Worm (Caenorhabditis elegans) whole organism, L2 larva: Measurements from ENCODE around the gene sec-24.2.

Source experiments
- C34F6.9 ChIP-seq: fragments of 150-350 bp; optimal IDR thresholded peaks from 2 replicates; lab custom pipeline; 2014; ENCODE audit warnings: missing biosample characterization, missing genetic modification characterization
- R02D3.7 ChIP-seq: fragments of 150-350 bp; optimal IDR thresholded peaks from 2 replicates; lab custom pipeline; 2014; ENCODE audit warnings: missing biosample characterization, missing genetic modification characterization
- Y55F3AM.14 ChIP-seq: fragments of 200-800 bp; sonication (Bioruptor generic); optimal IDR thresholded peaks from 2 replicates; lab custom pipeline; 2018; ENCODE audit warnings: mild to moderate bottlenecking, missing genetic modification characterization, missing compliant biosample characterization
- ZK546.5 ChIP-seq: sonication (generic microtip); optimal IDR thresholded peaks from 2 replicates; lab custom pipeline; 2017; ENCODE audit warnings: missing biosample characterization, missing genetic modification characterization
- alr-1 ChIP-seq: fragments of 150-350 bp; optimal IDR thresholded peaks from 2 replicates; lab custom pipeline; 2014; ENCODE audit warnings: missing biosample characterization, missing genetic modification characterization
- aly-2 ChIP-seq: fragments of 150-350 bp; optimal IDR thresholded peaks from 2 replicates; lab custom pipeline; 2014; ENCODE audit warnings: missing biosample characterization, missing genetic modification characterization
- ama-1 ChIP-seq: fragments of 150-350 bp; optimal IDR thresholded peaks from 2 replicates; lab custom pipeline; 2018; ENCODE audit warnings: inconsistent platforms
- blmp-1 ChIP-seq: sonication (generic microtip); optimal IDR thresholded peaks from 2 replicates; lab custom pipeline; 2017; ENCODE audit warnings: missing genetic modification characterization, mild to moderate bottlenecking, missing compliant biosample characterization, antibody characterized with exemption, moderate library complexity; ENCODE audit not compliant: insufficient read depth
- ceh-16 ChIP-seq: fragments of 150-350 bp; optimal IDR thresholded peaks from 2 replicates; lab custom pipeline; 2014; ENCODE audit warnings: missing biosample characterization, missing genetic modification characterization
- egl-27 ChIP-seq: sonication (generic microtip); optimal IDR thresholded peaks from 3 replicates; lab custom pipeline; 2017; ENCODE audit warnings: missing biosample characterization, missing genetic modification reagents, missing genetic modification characterization
- elt-3 ChIP-seq: sonication (generic microtip); optimal IDR thresholded peaks from 2 replicates; lab custom pipeline; 2017; ENCODE audit warnings: missing biosample characterization, missing genetic modification characterization
- fos-1 ChIP-seq: fragments of 150-350 bp; optimal IDR thresholded peaks from 2 replicates; lab custom pipeline; 2014; ENCODE audit warnings: missing biosample characterization, missing genetic modification characterization
- gmeb-1 ChIP-seq: fragments of 150-350 bp; optimal IDR thresholded peaks from 2 replicates; lab custom pipeline; 2014; ENCODE audit warnings: missing biosample characterization, missing genetic modification characterization
- lin-39 ChIP-seq: fragments of 150-350 bp; optimal IDR thresholded peaks from 2 replicates; lab custom pipeline; 2014; ENCODE audit warnings: missing biosample characterization, missing genetic modification reagents, missing genetic modification characterization
- lsy-2 ChIP-seq, 2 experiments: fragments of 150-350 bp in 1 of 2; sonication (generic microtip) in 1 of 2; optimal IDR thresholded peaks; 2 replicates each; lab custom pipeline; 2014 to 2017; ENCODE audit warnings: missing biosample characterization in 2 of 2, missing genetic modification characterization in 2 of 2
- mab-5 ChIP-seq: fragments of 150-350 bp; optimal IDR thresholded peaks from 2 replicates; lab custom pipeline; 2014; ENCODE audit warnings: missing biosample characterization, missing genetic modification characterization
- mbf-1 ChIP-seq: sonication (generic microtip); optimal IDR thresholded peaks from 2 replicates; lab custom pipeline; 2017; ENCODE audit warnings: missing biosample characterization, missing genetic modification characterization
- mdl-1 ChIP-seq, 2 experiments: fragments of 150-350 bp in 1 of 2; sonication (generic microtip) in 1 of 2; optimal IDR thresholded peaks; 2 replicates each; lab custom pipeline; 2017; ENCODE audit warnings: missing biosample characterization in 2 of 2, missing genetic modification characterization in 2 of 2
- nhr-10 ChIP-seq: sonication (generic microtip); optimal IDR thresholded peaks from 2 replicates; lab custom pipeline; 2017; ENCODE audit warnings: missing biosample characterization, missing genetic modification characterization
- nhr-11 ChIP-seq: fragments of 150-350 bp; optimal IDR thresholded peaks from 2 replicates; lab custom pipeline; 2014; ENCODE audit warnings: missing biosample characterization, missing genetic modification characterization
- nhr-129 ChIP-seq: fragments of 150-350 bp; optimal IDR thresholded peaks from 2 replicates; lab custom pipeline; 2014; ENCODE audit warnings: missing biosample characterization, missing genetic modification characterization
- nhr-21 ChIP-seq: fragments of 150-350 bp; optimal IDR thresholded peaks from 2 replicates; lab custom pipeline; 2014; ENCODE audit warnings: missing biosample characterization, missing genetic modification characterization
- nhr-23 ChIP-seq: fragments of 150-350 bp; optimal IDR thresholded peaks from 2 replicates; lab custom pipeline; 2014; ENCODE audit warnings: missing biosample characterization, missing genetic modification reagents, missing genetic modification characterization
- nhr-237 ChIP-seq: fragments of 150-350 bp; optimal IDR thresholded peaks from 2 replicates; lab custom pipeline; 2014; ENCODE audit warnings: missing biosample characterization, missing genetic modification characterization
- nhr-25 ChIP-seq: fragments of 150-350 bp; sonication (generic microtip); optimal IDR thresholded peaks from 3 replicates; lab custom pipeline; 2014; ENCODE audit warnings: missing biosample characterization, missing genetic modification characterization
- nhr-77 ChIP-seq: fragments of 150-350 bp; optimal IDR thresholded peaks from 2 replicates; lab custom pipeline; 2014; ENCODE audit warnings: missing biosample characterization, missing genetic modification characterization
- sem-4 ChIP-seq: fragments of 150-350 bp; optimal IDR thresholded peaks from 2 replicates; lab custom pipeline; 2014; ENCODE audit warnings: missing biosample characterization, missing genetic modification reagents, missing genetic modification characterization
- sma-3 ChIP-seq: sonication (generic microtip); optimal IDR thresholded peaks from 2 replicates; lab custom pipeline; 2016; ENCODE audit warnings: missing genetic modification reagents, missing genetic modification characterization, missing compliant biosample characterization
- sma-9 ChIP-seq, 2 experiments: fragments of 150-350 bp in 1 of 2; sonication (generic microtip) in 1 of 2; optimal IDR thresholded peaks; 2 replicates each; lab custom pipeline; 2014 to 2016; ENCODE audit warnings: missing genetic modification characterization in 2 of 2, mild to moderate bottlenecking in 1 of 2, missing biosample characterization in 1 of 2, missing compliant biosample characterization in 1 of 2, missing genetic modification reagents in 1 of 2, moderate library complexity in 1 of 2
- snpc-4 ChIP-seq: fragments of 150-350 bp; optimal IDR thresholded peaks from 2 replicates; lab custom pipeline; 2014; ENCODE audit warnings: missing biosample characterization, missing genetic modification characterization
- unc-55 ChIP-seq: fragments of 150-350 bp; sonication (generic microtip); optimal IDR thresholded peaks from 3 replicates; lab custom pipeline; 2014; ENCODE audit warnings: missing biosample characterization, missing genetic modification reagents, missing genetic modification characterization
- unc-62 ChIP-seq: fragments of 150-350 bp; optimal IDR thresholded peaks from 2 replicates; lab custom pipeline; 2014; ENCODE audit warnings: missing biosample characterization, missing genetic modification reagents, missing genetic modification characterization
- ztf-1 ChIP-seq: fragments of 200-800 bp; sonication (Bioruptor generic); conservative IDR thresholded peaks from 2 replicates; pipeline ENCODE4 v1.3.6; 2022; ENCODE audit warnings: missing genetic modification characterization, missing compliant biosample characterization
- ztf-11 ChIP-seq: sonication (generic microtip); optimal IDR thresholded peaks from 2 replicates; lab custom pipeline; 2017; ENCODE audit warnings: missing biosample characterization, missing genetic modification characterization
- ztf-4 ChIP-seq: fragments of 150-350 bp; optimal IDR thresholded peaks from 2 replicates; lab custom pipeline; 2014; ENCODE audit warnings: missing biosample characterization, missing genetic modification characterization

Gene sec-24.2

DNA sequence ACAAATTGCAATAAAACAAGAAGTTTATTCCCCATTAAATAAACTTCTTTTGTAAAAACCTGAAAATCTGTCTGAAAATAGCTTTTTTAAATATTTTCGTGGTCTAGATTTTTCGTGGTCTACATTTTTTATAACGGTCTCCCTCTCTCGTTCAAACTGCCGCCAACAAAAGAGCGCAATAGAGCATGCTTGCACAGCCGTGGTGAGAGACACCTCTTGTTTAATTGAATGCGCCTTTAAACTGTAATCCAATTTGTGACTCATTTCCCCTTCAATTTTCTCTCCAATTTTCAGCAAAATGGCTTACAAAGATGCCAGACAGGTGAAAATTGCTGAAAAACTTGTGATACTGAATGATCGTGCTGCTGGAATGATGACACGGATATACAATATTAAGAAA lies 43.5 kb upstream of the sec-24.2 start, which contains the start of gene gex-3 (continued):
- TF ChIP-seq nhr-23 (tag; lab: Kevin White, UChicago) (no peak), sma-3 (GFP tag; lab: Kevin White, UChicago) (peak; percentile 64), aly-2 (tag; lab: Kevin White, UChicago) (no peak), alr-1 (tag; lab: Kevin White, UChicago) (no peak), unc-62 (GFP tag; lab: Kevin White, UChicago) (no peak), snpc-4 (tag; lab: Kevin White, UChicago) (no peak), ama-1 (lab: Kevin White, UChicago) (peak; percentile 56)

DNA sequence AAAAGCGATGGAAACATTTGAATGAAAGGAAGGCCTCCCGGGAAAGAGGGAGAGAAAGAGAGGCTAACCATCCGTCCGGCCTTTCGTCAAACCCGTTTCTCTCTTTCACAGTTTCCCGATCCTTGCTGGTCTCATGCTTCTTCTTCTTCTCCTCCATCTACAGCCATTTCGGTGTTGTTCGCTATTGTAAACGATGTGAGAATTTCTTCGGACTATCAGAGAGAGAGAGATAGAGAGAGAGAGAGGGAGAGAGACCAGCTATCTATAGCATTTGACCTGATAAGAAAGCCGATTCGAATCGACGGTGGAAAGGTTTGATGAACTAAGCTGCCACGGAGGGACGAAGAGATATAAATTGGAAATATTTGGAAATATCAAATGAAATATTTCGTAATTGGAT lies 42.8 kb upstream of the sec-24.2 start:
- TF ChIP-seq nhr-21 (tag; lab: Kevin White, UChicago) (peak; percentile 74), alr-1 (tag; lab: Kevin White, UChicago) (no peak), sma-9 (GFP tag; optimal IDR thresholded peaks at IDR 0.05; lab: Kevin White, UChicago) (no peak), sma-9 (tag; optimal IDR thresholded peaks at IDR 0.05; lab: Kevin White, UChicago) (no peak), blmp-1 (peak; percentile 14), snpc-4 (tag; lab: Kevin White, UChicago) (no peak), nhr-129 (tag; lab: Kevin White, UChicago) (peak; percentile 24), nhr-25 (tag; lab: Kevin White, UChicago) (peak; percentile 36), ztf-4 (no peak)
- TF ChIP-seq, all 48 proteins: peak for 4

DNA sequence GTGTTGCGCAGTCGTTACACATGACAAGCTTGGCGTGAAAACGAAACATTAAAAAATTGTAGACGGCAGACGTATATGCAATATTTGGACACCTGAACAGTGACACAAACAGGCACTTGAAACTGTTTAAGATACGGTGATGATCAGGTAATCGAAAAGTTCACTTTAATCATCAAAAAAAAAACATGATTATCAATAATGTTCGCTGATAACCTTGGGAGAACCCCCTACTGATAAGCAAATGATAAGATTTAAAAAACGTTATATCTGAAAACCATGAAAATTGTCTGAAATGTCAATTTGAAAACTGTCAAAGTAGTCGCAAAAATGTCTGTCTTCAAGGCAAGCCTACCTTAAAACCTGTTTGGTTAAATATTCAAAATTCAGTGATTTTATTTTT lies 39.4 kb upstream of the sec-24.2 start:
- TF ChIP-seq fos-1 (tag; lab: Kevin White, UChicago) (peak; percentile 52), ZK546.5 (tag; lab: Kevin White, UChicago) (no peak)
- TF ChIP-seq, all 48 proteins: peak for 1

DNA sequence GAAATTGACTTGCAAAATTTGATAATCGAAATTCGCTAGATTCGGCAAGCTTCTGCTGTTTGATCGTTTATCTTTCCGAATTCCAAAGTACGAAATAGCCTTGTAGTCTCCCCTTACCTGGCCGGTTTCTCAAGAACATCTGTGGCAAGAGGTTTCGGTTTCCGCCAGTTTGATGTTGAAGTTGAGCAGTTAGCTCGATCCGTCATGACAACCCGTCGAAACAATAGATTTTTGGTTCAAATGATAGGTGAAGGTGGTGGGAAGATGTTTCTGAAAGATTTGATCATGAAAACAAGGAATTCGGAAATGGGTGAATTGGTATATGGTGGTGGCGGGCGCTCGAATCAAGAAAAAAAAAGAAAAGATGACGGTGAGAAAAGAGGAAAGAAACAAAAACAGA lies 37.8 kb upstream of the sec-24.2 start, which contains the start of gene acs-20:
TSS of gene acs-20 (minus strand) at position 270 of the 400 bp plus-strand sequence.
- TF ChIP-seq ceh-16: no peak
- no peak for TF ChIP-seq unc-62 (GFP tag; lab: Kevin White, UChicago)
- no peak for TF ChIP-seq ztf-1 (GFP tag; lab: Robert Waterston, UW)
- TF ChIP-seq ztf-4: no peak
- no peak for TF ChIP-seq nhr-11 (tag; lab: Kevin White, UChicago)
- no peak for TF ChIP-seq sma-9 (GFP tag; optimal IDR thresholded peaks at IDR 0.05; lab: Kevin White, UChicago)
- TF ChIP-seq sma-9 (tag; optimal IDR thresholded peaks at IDR 0.05; lab: Kevin White, UChicago): no peak
- no peak for TF ChIP-seq nhr-10 (tag; lab: Kevin White, UChicago)
- no peak for TF ChIP-seq lin-39

DNA sequence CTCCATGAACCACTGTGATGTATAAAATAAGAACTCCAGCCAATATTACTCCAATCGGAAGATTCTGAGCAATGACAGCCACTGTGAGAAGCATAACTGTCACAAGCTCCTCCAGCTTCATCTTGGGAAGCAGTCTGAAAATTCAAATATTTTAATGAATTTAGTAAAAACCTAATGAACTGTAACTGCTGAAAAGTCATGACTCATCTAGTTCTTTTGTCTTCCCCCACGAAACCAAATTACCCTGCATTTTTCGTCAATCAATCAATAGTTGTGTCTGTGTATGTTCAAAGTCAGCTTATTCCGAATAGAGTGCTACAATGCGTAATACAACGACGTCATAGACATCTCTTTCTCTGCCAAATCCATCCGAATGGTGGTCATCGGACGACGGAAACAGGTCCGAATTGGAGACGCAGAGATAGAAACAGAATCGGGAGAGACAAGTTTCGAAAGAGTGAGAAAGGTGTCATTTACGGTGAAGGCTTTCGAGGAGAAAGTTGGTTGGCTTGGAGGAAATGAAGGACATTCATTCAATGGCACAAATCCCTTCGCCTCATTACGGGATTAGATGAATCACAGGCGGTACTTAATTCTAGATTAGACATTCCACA lies 36.2 kb upstream of the sec-24.2 start:
- TF ChIP-seq ztf-11 (no peak), nhr-21 (tag; lab: Kevin White, UChicago) (peak; percentile 59), nhr-129 (tag; lab: Kevin White, UChicago) (peak; percentile 89), C34F6.9 (tag; lab: Kevin White, UChicago) (peak; percentile 15), mab-5 (tag; lab: Kevin White, UChicago) (no peak), nhr-77 (tag; lab: Kevin White, UChicago) (no peak), fos-1 (tag; lab: Kevin White, UChicago) (peak; percentile 65), blmp-1 (peak; percentile 77), sem-4 (tag; lab: Kevin White, UChicago) (peak; percentile 60), sma-3 (GFP tag; lab: Kevin White, UChicago) (peak; percentile 15), ZK546.5 (tag; lab: Kevin White, UChicago) (no peak), Y55F3AM.14 (no peak), R02D3.7 (no peak), lsy-2 (tag; optimal IDR thresholded peaks at IDR 0.05; lab: Kevin White, UChicago) (peak in 1 of 2 experiments; percentile 61), nhr-237 (no peak), mbf-1 (tag; lab: Kevin White, UChicago) (no peak), nhr-23 (tag; lab: Kevin White, UChicago) (no peak), elt-3 (tag; lab: Kevin White, UChicago) (no peak), nhr-25 (tag; lab: Kevin White, UChicago) (peak; percentile 82), unc-55 (GFP tag; lab: Kevin White, UChicago) (no peak), ztf-4 (no peak), mdl-1 (tag; optimal IDR thresholded peaks at IDR 0.05; lab: Kevin White, UChicago) (no peak), gmeb-1 (tag; lab: Kevin White, UChicago) (no peak), sma-9 (GFP tag; optimal IDR thresholded peaks at IDR 0.05; lab: Kevin White, UChicago) (peak; percentile 13), sma-9 (tag; optimal IDR thresholded peaks at IDR 0.05; lab: Kevin White, UChicago) (no peak), egl-27 (tag; lab: Kevin White, UChicago) (no peak), alr-1 (tag; lab: Kevin White, UChicago) (no peak)
